Fruit fly (Drosophila melanogaster): ENCODE measurements around the gene CG46440.

DNA sequence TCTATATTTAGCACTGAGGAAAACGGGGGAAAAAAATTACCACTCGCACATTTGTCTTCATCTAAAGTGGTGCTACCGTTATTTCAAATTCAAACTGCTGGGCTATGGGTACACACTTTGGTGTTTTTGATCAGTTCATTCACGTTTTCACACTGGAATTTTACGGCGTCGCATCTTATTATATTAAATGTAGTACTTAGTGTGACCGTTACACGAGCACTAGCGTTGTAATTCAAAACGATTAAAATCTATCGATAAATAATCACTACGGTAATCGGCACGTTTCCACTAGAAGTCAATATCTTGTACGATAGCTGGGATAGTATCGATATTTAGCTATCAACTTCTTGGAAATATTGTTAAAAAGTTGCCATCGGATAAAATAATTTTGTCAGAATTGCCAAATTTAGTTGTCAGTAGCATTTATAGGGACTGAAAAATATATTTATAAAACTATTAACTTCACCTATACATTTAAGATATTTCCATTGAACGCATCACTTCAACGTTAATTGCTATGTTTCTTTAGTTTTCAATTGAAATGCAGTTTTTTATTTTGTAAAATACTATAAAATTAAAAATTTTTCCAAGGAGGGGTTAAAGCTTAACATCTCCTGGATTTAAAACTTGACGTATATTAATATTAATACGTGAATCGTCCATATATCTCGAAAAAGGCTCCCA, at the start of gene CG46440, which contains the start of gene Myb:
- TF ChIP-seq Mio (GFP tag; optimal IDR thresholded peaks at IDR 0.05) (no peak), CG32264 (GFP tag; optimal IDR thresholded peaks at IDR 0.05) (no peak), psq (GFP tag; optimal IDR thresholded peaks at IDR 0.05) (no peak), dl (GFP tag; optimal IDR thresholded peaks at IDR 0.05; ENCODE audit: insufficient read depth in 1 of 2, partially characterized antibody in 2 of 2) (no peak), sv (GFP tag; optimal IDR thresholded peaks at IDR 0.05) (no peak), GATAd (GFP tag; optimal IDR thresholded peaks at IDR 0.05) (no peak), h (GFP tag; optimal IDR thresholded peaks at IDR 0.05) (no peak), HLH106 (tag; optimal IDR thresholded peaks at IDR 0.05) (no peak), br (GFP tag; optimal IDR thresholded peaks at IDR 0.05) (no peak), sage (GFP tag; optimal IDR thresholded peaks at IDR 0.05) (peak; percentile 3), Rel (GFP tag; optimal IDR thresholded peaks at IDR 0.05) (no peak), Rel (tag; optimal IDR thresholded peaks at IDR 0.05) (no peak), foxo (GFP tag; optimal IDR thresholded peaks at IDR 0.05) (peak in 1 of 2 experiments; percentile 24)

All from whole organism, wandering third instar larva.